Worm (Caenorhabditis elegans) whole organism, late embryonic: ENCODE data around the gene C44C10.9.

Experiments
- ceh-2 ChIP-seq: sonication (generic microtip); optimal IDR thresholded peaks from 2 replicates; lab custom pipeline; 2016; ENCODE audit warnings: missing genotype, missing genetic modification characterization, missing compliant biosample characterization
- pqm-1 ChIP-seq: sonication (generic microtip); optimal IDR thresholded peaks from 2 replicates; lab custom pipeline; 2016; ENCODE audit warnings: missing genetic modification characterization, missing compliant biosample characterization

ce11 chrX:11687836-11688319 is 28.4 kb downstream of the C44C10.9 start, which contains the start of gene C44C10.7:
- no peak for TF ChIP-seq ceh-2
- TF ChIP-seq pqm-1 = no peak
